Fruit fly (Drosophila melanogaster) whole organism: Measurements from ENCODE around the gene Pkg21D.

Experiments used
- CG8478 ChIP-seq: fragments of >200 bp; optimal IDR thresholded peaks from 2 replicates; lab custom pipeline; 2018; ENCODE audit warnings: inconsistent platforms
- Dll ChIP-seq: fragments of >200 bp; optimal IDR thresholded peaks from 2 replicates; lab custom pipeline; 2017
- EcR ChIP-seq, 2 experiments: fragments of >200 bp; optimal IDR thresholded peaks; 2 replicates each; lab custom pipeline; 2017; ENCODE audit warnings: missing biosample characterization in 2 of 2, missing genetic modification characterization in 2 of 2, missing genetic modification reagents in 2 of 2
- pan ChIP-seq: fragments of >200 bp; optimal IDR thresholded peaks from 2 replicates; lab custom pipeline; 2017
- psq ChIP-seq: fragments of >200 bp; optimal IDR thresholded peaks from 2 replicates; lab custom pipeline; 2017
- usp ChIP-seq: fragments of >200 bp; optimal IDR thresholded peaks from 2 replicates; lab custom pipeline; 2017; ENCODE audit warnings: missing biosample characterization, missing genetic modification characterization, mixed read lengths

DNA sequence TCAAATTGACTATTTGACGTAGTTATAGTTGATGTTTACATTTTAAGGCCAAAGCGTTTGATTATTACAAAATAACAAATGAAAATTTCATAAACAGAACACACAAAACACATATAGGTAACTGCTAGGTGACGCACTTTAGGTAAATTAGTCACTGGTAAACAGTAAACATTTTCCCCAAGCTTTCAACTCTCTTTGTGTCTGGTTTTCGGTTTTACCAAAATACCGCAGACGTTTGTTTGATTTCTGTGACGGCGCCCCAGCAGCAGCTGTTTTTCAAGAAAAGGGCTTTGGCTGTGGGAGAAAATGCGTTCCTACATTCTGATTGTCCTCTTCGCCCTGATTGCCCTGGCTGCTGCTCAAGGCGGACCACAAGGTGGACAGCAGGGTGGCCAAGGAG, 14.4 kb downstream of the Pkg21D start, which contains the start of gene CG13946:
- no peak for TF ChIP-seq psq (lab: Kevin White, UChicago)
- no peak for TF ChIP-seq pan (lab: Kevin White, UChicago)
- TF ChIP-seq Dll (lab: Kevin White, UChicago) = no peak
- no peak for TF ChIP-seq usp
- no peak for TF ChIP-seq CG8478 (lab: Kevin White, UChicago)
- TF ChIP-seq EcR (GFP tag; optimal IDR thresholded peaks at IDR 0.05; lab: Kevin White, UChicago) = no peak
